Worm (Caenorhabditis elegans) whole organism, L1 larva: ENCODE data around the gene srh-2.

ENCODE experiments used
- C04F5.9 ChIP-seq: sonication (generic microtip); optimal IDR thresholded peaks from 2 replicates; lab custom pipeline; 2016; ENCODE audit warnings: missing genetic modification characterization, missing compliant biosample characterization
- C16A3.4 ChIP-seq: fragments of 150-350 bp; optimal IDR thresholded peaks from 2 replicates; lab custom pipeline; 2014; ENCODE audit warnings: missing biosample characterization, missing genetic modification characterization
- F16B12.6 ChIP-seq: fragments of 150-350 bp; optimal IDR thresholded peaks from 2 replicates; lab custom pipeline; 2014; ENCODE audit warnings: missing biosample characterization, missing genetic modification characterization
- aly-2 ChIP-seq: fragments of 150-350 bp; optimal IDR thresholded peaks from 2 replicates; lab custom pipeline; 2014; ENCODE audit warnings: missing biosample characterization, missing genetic modification characterization
- ama-1 ChIP-seq: fragments of 150-350 bp; optimal IDR thresholded peaks from 2 replicates; lab custom pipeline; 2014
- ceh-63 ChIP-seq: fragments of 200-800 bp; sonication (Bioruptor generic); optimal IDR thresholded peaks from 2 replicates; lab custom pipeline; 2018; ENCODE audit warnings: mild to moderate bottlenecking, missing genetic modification characterization, missing compliant biosample characterization
- ceh-82 ChIP-seq, 3 experiments: fragments of 150-350 bp in 1 of 3; sonication (generic microtip) in 2 of 3; optimal IDR thresholded peaks; 2 replicates each; lab custom pipeline; 2014 to 2017; ENCODE audit warnings: missing biosample characterization in 3 of 3, missing genetic modification characterization in 3 of 3
- ceh-88 ChIP-seq: fragments of 200-800 bp; sonication (Bioruptor generic); IDR thresholded peaks from 2 replicates; pipeline ENCODE4 v1.3.6; 2022; ENCODE audit warnings: missing genetic modification characterization, missing compliant biosample characterization
- dsc-1 ChIP-seq: sonication (generic microtip); optimal IDR thresholded peaks from 2 replicates; lab custom pipeline; 2016; ENCODE audit warnings: mild to moderate bottlenecking, missing genetic modification characterization, missing compliant biosample characterization
- efl-1 ChIP-seq, 4 experiments: fragments of 150-350 bp; optimal IDR thresholded peaks in 3 of 4; peaks in 1 of 4; 1 replicate in 1 of 4; 2 replicates in 3 of 4; lab custom pipeline; 2014; ENCODE audit warnings: missing biosample characterization in 2 of 4, missing genetic modification characterization in 2 of 4, missing genetic modification reagents in 2 of 4
- elt-2 ChIP-seq: sonication (generic microtip); optimal IDR thresholded peaks from 2 replicates; lab custom pipeline; 2016; ENCODE audit warnings: missing genetic modification characterization, mild to moderate bottlenecking, inconsistent platforms, missing compliant biosample characterization, missing genetic modification reagents
- elt-3 ChIP-seq, 6 experiments: fragments of 150-350 bp in 1 of 6; sonication (generic microtip); optimal IDR thresholded peaks; 2 replicates each; lab custom pipeline; 2017 to 2018; ENCODE audit warnings: missing biosample characterization in 6 of 6, missing genetic modification characterization in 6 of 6, inconsistent platforms in 1 of 6
- ets-5 ChIP-seq: fragments of 200-800 bp; sonication (Bioruptor generic); IDR thresholded peaks from 2 replicates; pipeline ENCODE4 v1.3.6; 2022; ENCODE audit warnings: missing genetic modification characterization, missing compliant biosample characterization
- fkh-10 ChIP-seq: sonication (generic microtip); optimal IDR thresholded peaks from 2 replicates; lab custom pipeline; 2017; ENCODE audit warnings: missing biosample characterization, missing genetic modification reagents, missing genetic modification characterization
- fkh-8 ChIP-seq: sonication (generic microtip); optimal IDR thresholded peaks from 2 replicates; lab custom pipeline; 2016; ENCODE audit warnings: mild to moderate bottlenecking, missing genetic modification characterization, missing compliant biosample characterization
- grh-1 ChIP-seq: fragments of 200-800 bp; sonication (Bioruptor generic); IDR thresholded peaks from 2 replicates; pipeline ENCODE4 v1.3.6; 2022; ENCODE audit warnings: missing genetic modification reagents, missing genetic modification characterization, missing compliant biosample characterization
- hpl-2 ChIP-seq: fragments of 150-350 bp; optimal IDR thresholded peaks from 2 replicates; lab custom pipeline; 2014; ENCODE audit warnings: missing biosample characterization, missing genetic modification reagents, missing genetic modification characterization
- irx-1 ChIP-seq: sonication (generic microtip); optimal IDR thresholded peaks from 2 replicates; lab custom pipeline; 2016; ENCODE audit warnings: missing genetic modification characterization, missing compliant biosample characterization
- isw-1 ChIP-seq: fragments of 200-800 bp; sonication (Bioruptor generic); IDR thresholded peaks from 2 replicates; pipeline ENCODE4 v1.3.6; 2022; ENCODE audit warnings: missing genetic modification characterization, missing compliant biosample characterization
- jun-1 ChIP-seq: fragments of 150-350 bp; optimal IDR thresholded peaks from 2 replicates; lab custom pipeline; 2014; ENCODE audit warnings: missing biosample characterization, missing genetic modification reagents, missing genetic modification characterization
- lin-13 ChIP-seq: fragments of 150-350 bp; optimal IDR thresholded peaks from 2 replicates; lab custom pipeline; 2014; ENCODE audit warnings: missing biosample characterization, missing genetic modification reagents, missing genetic modification characterization
- lin-14 ChIP-seq: fragments of 200-800 bp; sonication (Bioruptor generic); optimal IDR thresholded peaks from 2 replicates; lab custom pipeline; 2018; ENCODE audit warnings: mild to moderate bottlenecking, missing genetic modification characterization, moderate library complexity, missing compliant biosample characterization
- lin-15B ChIP-seq: fragments of 150-350 bp; sonication (generic microtip); optimal IDR thresholded peaks from 3 replicates; lab custom pipeline; 2014; ENCODE audit warnings: missing biosample characterization, missing genetic modification characterization
- lin-35 ChIP-seq, 2 experiments: fragments of 150-350 bp; optimal IDR thresholded peaks; 2 replicates each; lab custom pipeline; 2014; ENCODE audit warnings: missing biosample characterization in 2 of 2, missing genetic modification characterization in 2 of 2, missing genetic modification reagents in 2 of 2
- lin-39 ChIP-seq: fragments of 150-350 bp; optimal IDR thresholded peaks from 2 replicates; lab custom pipeline; 2014; ENCODE audit warnings: missing biosample characterization, missing genetic modification reagents, missing genetic modification characterization
- lir-3 ChIP-seq: sonication (generic microtip); optimal IDR thresholded peaks from 2 replicates; lab custom pipeline; 2016; ENCODE audit warnings: mild to moderate bottlenecking, missing genetic modification characterization, moderate library complexity, missing compliant biosample characterization; ENCODE audit not compliant: poor library complexity
- lsy-2 ChIP-seq, 2 experiments: fragments of 150-350 bp; optimal IDR thresholded peaks; 2 replicates each; lab custom pipeline; 2014; ENCODE audit warnings: missing biosample characterization in 2 of 2, missing genetic modification characterization in 2 of 2
- mef-2 ChIP-seq: fragments of 150-350 bp; optimal IDR thresholded peaks from 2 replicates; lab custom pipeline; 2014; ENCODE audit warnings: missing biosample characterization, missing genetic modification characterization
- mep-1 ChIP-seq: fragments of 150-350 bp; optimal IDR thresholded peaks from 2 replicates; lab custom pipeline; 2014; ENCODE audit warnings: missing biosample characterization, missing genetic modification characterization
- nhr-11 ChIP-seq: fragments of 150-350 bp; optimal IDR thresholded peaks from 2 replicates; lab custom pipeline; 2014; ENCODE audit warnings: missing biosample characterization, missing genetic modification characterization
- nhr-19 ChIP-seq: fragments of 200-800 bp; sonication (Bioruptor generic); conservative IDR thresholded peaks from 2 replicates; pipeline ENCODE4 v1.3.6; 2022; ENCODE audit warnings: missing genetic modification characterization, missing compliant biosample characterization
- nhr-20 ChIP-seq: sonication (generic microtip); optimal IDR thresholded peaks from 2 replicates; lab custom pipeline; 2016; ENCODE audit warnings: mild to moderate bottlenecking, missing genetic modification characterization, missing compliant biosample characterization
- nhr-47 ChIP-seq: sonication (generic microtip); optimal IDR thresholded peaks from 2 replicates; lab custom pipeline; 2016; ENCODE audit warnings: mild to moderate bottlenecking, missing genetic modification characterization, moderate library complexity, missing compliant biosample characterization
- nhr-71 ChIP-seq: sonication (generic microtip); optimal IDR thresholded peaks from 2 replicates; lab custom pipeline; 2016; ENCODE audit warnings: mild to moderate bottlenecking, missing genetic modification characterization, moderate library complexity, missing compliant biosample characterization
- nhr-77 ChIP-seq: fragments of 150-350 bp; optimal IDR thresholded peaks from 2 replicates; lab custom pipeline; 2014; ENCODE audit warnings: missing biosample characterization, missing genetic modification characterization
- nhr-85 ChIP-seq: sonication (generic microtip); peaks from one replicate; lab custom pipeline; 2016; ENCODE audit warnings: missing genetic modification characterization, inconsistent platforms, missing compliant biosample characterization
- nhr-90 ChIP-seq: sonication (generic microtip); optimal IDR thresholded peaks from 2 replicates; lab custom pipeline; 2016; ENCODE audit warnings: mild to moderate bottlenecking, missing genetic modification characterization, missing compliant biosample characterization; ENCODE audit not compliant: poor library complexity
- pax-3 ChIP-seq: fragments of 200-800 bp; sonication (Bioruptor generic); optimal IDR thresholded peaks from 2 replicates; lab custom pipeline; 2018; ENCODE audit warnings: mild to moderate bottlenecking, missing genetic modification characterization, moderate library complexity, missing compliant biosample characterization
- pqm-1 ChIP-seq: sonication (generic microtip); optimal IDR thresholded peaks from 3 replicates; lab custom pipeline; 2017; ENCODE audit warnings: missing biosample characterization, missing genetic modification characterization
- rnt-1 ChIP-seq: sonication (generic microtip); optimal IDR thresholded peaks from 2 replicates; lab custom pipeline; 2016; ENCODE audit warnings: mild to moderate bottlenecking, missing genetic modification characterization, moderate library complexity, missing compliant biosample characterization
- skn-1 ChIP-seq: fragments of 150-350 bp; optimal IDR thresholded peaks from 2 replicates; lab custom pipeline; 2014; ENCODE audit warnings: missing biosample characterization, missing genetic modification characterization
- snu-23 ChIP-seq: sonication (generic microtip); optimal IDR thresholded peaks from 2 replicates; lab custom pipeline; 2016; ENCODE audit warnings: missing genetic modification characterization, missing compliant biosample characterization
- sup-37 ChIP-seq: fragments of 200-800 bp; sonication (Bioruptor generic); optimal IDR thresholded peaks from 2 replicates; lab custom pipeline; 2018; ENCODE audit warnings: mild to moderate bottlenecking, missing genetic modification characterization, missing compliant biosample characterization
- swsn-7 ChIP-seq: sonication (generic microtip); optimal IDR thresholded peaks from 2 replicates; lab custom pipeline; 2016; ENCODE audit warnings: missing genetic modification characterization, missing compliant biosample characterization
- tbx-2 ChIP-seq: sonication (generic microtip); optimal IDR thresholded peaks from 2 replicates; lab custom pipeline; 2016; ENCODE audit warnings: missing genetic modification characterization, missing compliant biosample characterization
- tlp-1 ChIP-seq: fragments of 150-350 bp; optimal IDR thresholded peaks from 2 replicates; lab custom pipeline; 2014; ENCODE audit warnings: missing biosample characterization, missing genetic modification characterization
- unc-30 ChIP-seq: sonication (generic microtip); optimal IDR thresholded peaks from 2 replicates; lab custom pipeline; 2017; ENCODE audit warnings: missing biosample characterization, missing genetic modification characterization
- zip-4 ChIP-seq: fragments of 200-800 bp; sonication (Bioruptor generic); optimal IDR thresholded peaks from 2 replicates; lab custom pipeline; 2018; ENCODE audit warnings: mild to moderate bottlenecking, missing genetic modification characterization, moderate library complexity, missing compliant biosample characterization
- ztf-11 ChIP-seq, 2 experiments: sonication (generic microtip); optimal IDR thresholded peaks; 2 replicates each; lab custom pipeline; 2016 to 2017; ENCODE audit warnings: missing genetic modification characterization in 2 of 2, missing biosample characterization in 1 of 2, missing compliant biosample characterization in 1 of 2
- ztf-4 ChIP-seq: fragments of 150-350 bp; optimal IDR thresholded peaks from 2 replicates; lab custom pipeline; 2014; ENCODE audit warnings: missing biosample characterization, missing genetic modification characterization

Gene srh-2

DNA sequence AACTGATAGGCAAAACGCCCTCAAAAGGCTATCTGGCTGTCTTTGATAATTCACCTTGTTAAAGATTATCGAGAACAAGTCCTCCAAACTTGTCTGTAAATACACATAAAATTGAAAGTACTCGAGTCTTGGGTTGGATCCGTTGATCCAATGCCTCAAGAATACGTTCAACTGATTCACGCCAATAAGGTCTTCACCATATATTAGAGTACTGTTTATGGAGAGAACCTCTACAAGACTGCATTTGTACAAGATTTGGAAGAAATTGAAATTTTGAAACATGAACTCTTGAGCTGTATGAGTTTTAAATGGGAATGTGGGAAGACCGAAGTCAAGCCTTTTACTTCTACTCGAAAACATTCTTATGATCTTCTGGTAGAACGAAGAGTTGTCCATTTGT lies 5.2 kb upstream of the srh-2 start:
- no peak for TF ChIP-seq fkh-8 (tag; lab: Kevin White, UChicago)
- TF ChIP-seq elt-2 (tag; lab: Kevin White, UChicago): no peak
- TF ChIP-seq nhr-85 (tag; lab: Kevin White, UChicago): no peak
- TF ChIP-seq nhr-20 (tag; lab: Kevin White, UChicago): no peak
- TF ChIP-seq lin-13 (GFP tag; lab: Kevin White, UChicago): no peak
- TF ChIP-seq mef-2 (tag; lab: Kevin White, UChicago): no peak
- TF ChIP-seq nhr-71: no peak
- TF ChIP-seq skn-1 (tag; lab: Kevin White, UChicago): no peak
- no peak for TF ChIP-seq ceh-63 (GFP tag; lab: Kevin White, UChicago)
- TF ChIP-seq dsc-1: no peak
- TF ChIP-seq rnt-1 (tag; lab: Kevin White, UChicago): no peak
- TF ChIP-seq lin-14 (GFP tag; lab: Kevin White, UChicago): no peak
- TF ChIP-seq tlp-1: no peak
- TF ChIP-seq lir-3: no peak
- no peak for TF ChIP-seq pax-3 (tag; lab: Kevin White, UChicago)
- no peak for TF ChIP-seq fkh-10 (GFP tag; lab: Kevin White, UChicago)
- TF ChIP-seq sup-37: no peak
- no peak for TF ChIP-seq grh-1 (GFP tag; lab: Robert Waterston, UW)
- no peak for TF ChIP-seq ets-5 (GFP tag; lab: Robert Waterston, UW)

DNA sequence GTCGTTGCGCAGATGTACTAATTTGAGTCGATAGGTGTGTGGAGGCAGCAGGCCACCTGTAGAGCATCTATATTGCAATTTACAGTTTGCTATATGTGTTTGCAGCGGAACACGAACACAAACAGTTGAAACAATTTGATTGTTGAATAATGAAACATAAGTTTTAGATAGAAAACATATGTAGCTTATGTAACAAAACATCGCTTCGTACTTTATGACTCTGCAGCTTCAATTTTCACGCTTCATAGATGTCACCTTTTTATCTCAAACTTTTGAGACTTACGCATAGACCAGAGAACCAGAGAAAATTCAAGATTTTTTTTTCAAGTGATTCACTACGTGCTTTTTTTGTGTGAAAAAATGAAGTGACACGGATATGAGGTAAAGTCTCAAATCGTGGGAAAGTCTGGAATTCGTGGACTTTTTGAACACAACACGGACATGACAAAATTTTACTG lies 4.2 kb upstream of the srh-2 start, which contains the start of gene fbxb-72:
Gene fbxb-72, minus strand, starts transcription at position 58 of the 458 bp plus-strand sequence.
- TF ChIP-seq nhr-77 (tag; lab: Kevin White, UChicago): no peak
- peak; percentile 69 for TF ChIP-seq tbx-2
- TF ChIP-seq lir-3: peak; percentile 47
- peak in 2 of 6 experiments; percentile 12 to 20 for TF ChIP-seq elt-3 (tag; optimal IDR thresholded peaks at IDR 0.05; lab: Kevin White, UChicago)
- no peak for TF ChIP-seq ceh-82 (tag; optimal IDR thresholded peaks at IDR 0.05; lab: Kevin White, UChicago)
- TF ChIP-seq sup-37: peak; percentile 55
- TF ChIP-seq efl-1 (optimal IDR thresholded peaks at IDR 0.05; lab: Kevin White, UChicago): peak; percentile 37 to 38
- peak in 1 of 2 experiments; percentile 95 for TF ChIP-seq efl-1 (GFP tag; optimal IDR thresholded peaks at IDR 0.05 in 1 of 2; lab: Kevin White, UChicago)
- TF ChIP-seq snu-23 (GFP tag; lab: Kevin White, UChicago): peak; percentile 78
- peak; percentile 92 for TF ChIP-seq C16A3.4 (tag; lab: Kevin White, UChicago)
- peak; percentile 46 for TF ChIP-seq fkh-8 (tag; lab: Kevin White, UChicago)
- peak; percentile 76 for TF ChIP-seq nhr-90 (tag; lab: Kevin White, UChicago)
- peak; percentile 51 to 58 for TF ChIP-seq lsy-2 (tag; optimal IDR thresholded peaks at IDR 0.05; lab: Kevin White, UChicago)
- peak; percentile 23 for TF ChIP-seq zip-4 (GFP tag; lab: Kevin White, UChicago)
- TF ChIP-seq irx-1 (tag; lab: Kevin White, UChicago): peak; percentile 3
- TF ChIP-seq aly-2 (tag; lab: Kevin White, UChicago): peak; percentile 100
- no peak for TF ChIP-seq unc-30
- peak; percentile 84 for TF ChIP-seq nhr-71
- TF ChIP-seq C04F5.9 (tag; lab: Kevin White, UChicago): peak; percentile 21
- no peak for TF ChIP-seq F16B12.6 (tag; lab: Kevin White, UChicago)
- TF ChIP-seq jun-1: peak; percentile 48
- TF ChIP-seq mep-1 (tag; lab: Kevin White, UChicago): no peak
- TF ChIP-seq ama-1: peak; percentile 89
- TF ChIP-seq ztf-4 (tag; lab: Kevin White, UChicago): peak; percentile 85
- peak; percentile 37 for TF ChIP-seq lin-39
- peak; percentile 75 for TF ChIP-seq hpl-2
- peak in 1 of 2 experiments; percentile 5 for TF ChIP-seq ztf-11 (tag; optimal IDR thresholded peaks at IDR 0.05; lab: Kevin White, UChicago)
- peak; percentile 71 for TF ChIP-seq lin-14 (GFP tag; lab: Kevin White, UChicago)
- peak; percentile 68 for TF ChIP-seq nhr-47
- no peak for TF ChIP-seq lin-15B
- peak; percentile 70 for TF ChIP-seq nhr-19 (GFP tag; lab: Robert Waterston, UW)
- TF ChIP-seq lin-35 (GFP tag; optimal IDR thresholded peaks at IDR 0.05; lab: Kevin White, UChicago): peak in 1 of 2 experiments; percentile 85
- TF ChIP-seq rnt-1 (tag; lab: Kevin White, UChicago): peak; percentile 53
- TF ChIP-seq pqm-1 (tag; lab: Kevin White, UChicago): no peak
- TF ChIP-seq ceh-88 (GFP tag; lab: Robert Waterston, UW): peak; percentile 38; the same call in 1 of the 2 replicates
- no peak for TF ChIP-seq isw-1 (GFP tag; lab: Robert Waterston, UW)
- peak; percentile 17 for TF ChIP-seq nhr-11 (tag; lab: Kevin White, UChicago)
- no peak for TF ChIP-seq lin-13 (GFP tag; lab: Kevin White, UChicago)
- TF ChIP-seq nhr-20 (tag; lab: Kevin White, UChicago): peak; percentile 51
- peak; percentile 7 for TF ChIP-seq swsn-7
- TF ChIP-seq elt-2 (tag; lab: Kevin White, UChicago): peak; percentile 60
